Worm (Caenorhabditis elegans): ENCODE results near the gene F47C12.6.

F47C12.6 gene

ce11 chrIV:4033490-4033889, 40.3 kb upstream of the F47C12.6 start:
- TF ChIP-seq elt-2 (tag; optimal IDR thresholded peaks at IDR 0.05): peak; percentile 19
- TF ChIP-seq pha-4 (tag; optimal IDR thresholded peaks at IDR 0.05): peak; percentile 72
- no peak for TF ChIP-seq unc-62 (GFP tag; optimal IDR thresholded peaks at IDR 0.05)
- no peak for TF ChIP-seq mml-1 (tag; optimal IDR thresholded peaks at IDR 0.05)
- peak; percentile 55 for TF ChIP-seq fkh-2 (tag; optimal IDR thresholded peaks at IDR 0.05)

DNA sequence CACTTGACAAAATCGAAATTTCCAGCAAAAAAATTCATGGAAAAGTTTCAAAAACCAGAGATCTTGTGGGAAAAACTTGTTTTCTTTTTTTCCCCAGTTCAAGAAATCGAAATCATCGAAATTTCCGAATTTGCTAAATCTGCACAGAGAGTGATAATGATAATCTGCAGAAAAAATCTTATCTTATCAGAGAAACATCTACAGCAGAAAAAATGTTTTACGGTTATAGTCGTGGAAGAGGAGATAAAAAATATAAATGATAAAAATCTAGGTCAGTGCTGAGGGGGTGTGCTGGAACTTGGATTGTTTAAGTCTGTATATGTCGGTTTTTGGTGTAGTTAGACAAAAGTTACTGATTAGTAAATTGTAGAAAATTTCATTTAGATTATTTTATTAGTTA, 39.2 kb upstream of the F47C12.6 start:
- TF ChIP-seq elt-3 (tag; optimal IDR thresholded peaks at IDR 0.05) (peak in 2 of 3 experiments; percentile 57 to 87), zag-1 (tag; optimal IDR thresholded peaks at IDR 0.05) (no peak), elt-2 (tag; optimal IDR thresholded peaks at IDR 0.05) (peak; percentile 70)

DNA sequence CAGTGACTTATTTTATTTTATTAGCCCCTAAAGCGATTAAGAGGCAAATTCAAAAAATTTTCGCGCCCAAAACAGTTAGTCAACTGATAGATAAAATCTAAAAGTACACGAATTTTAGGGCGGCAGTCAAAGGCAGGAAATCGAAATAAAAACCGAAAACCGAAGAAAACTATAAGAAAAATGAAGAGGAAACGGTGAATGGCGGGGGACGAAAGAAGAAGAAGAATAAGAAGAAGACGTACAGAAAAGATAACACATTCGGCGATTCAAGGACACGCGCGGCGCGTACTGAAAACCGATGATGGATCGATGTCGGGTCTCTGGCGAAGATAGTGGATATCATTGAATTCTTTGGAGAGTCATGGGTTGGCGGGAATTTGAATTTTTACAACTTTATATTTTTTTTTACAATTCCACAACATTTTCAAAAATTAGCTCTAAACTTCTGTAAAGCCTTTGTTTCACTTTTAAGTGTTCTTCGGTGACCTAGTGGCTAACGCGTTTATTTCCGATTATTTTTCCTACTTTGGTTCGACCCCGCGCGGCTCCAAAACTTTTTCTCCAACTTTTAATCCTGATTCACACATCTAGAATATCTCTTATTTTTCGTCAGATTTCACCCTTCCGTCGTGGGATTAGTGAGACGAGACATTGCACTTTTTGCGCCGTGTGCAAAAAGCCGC, 37.9 kb upstream of the F47C12.6 start:
- TF ChIP-seq sea-2 (GFP tag; optimal IDR thresholded peaks at IDR 0.05) (no peak), nhr-76 (tag; optimal IDR thresholded peaks at IDR 0.05) (no peak), nhr-43 (tag; optimal IDR thresholded peaks at IDR 0.05; ENCODE audit: poor library complexity, severe bottlenecking) (peak; percentile 56), zag-1 (tag; optimal IDR thresholded peaks at IDR 0.05) (no peak), egl-27 (tag; optimal IDR thresholded peaks at IDR 0.05) (no peak), egl-5 (tag; optimal IDR thresholded peaks at IDR 0.05) (no peak), R02D3.7 (tag; optimal IDR thresholded peaks at IDR 0.05) (peak; percentile 28), lin-15B (tag; optimal IDR thresholded peaks at IDR 0.05) (peak; percentile 92), hmg-11 (tag; optimal IDR thresholded peaks at IDR 0.05) (no peak), elt-1 (tag; optimal IDR thresholded peaks at IDR 0.05) (peak; percentile 76), mml-1 (tag; optimal IDR thresholded peaks at IDR 0.05) (no peak), nhr-12 (tag; optimal IDR thresholded peaks at IDR 0.05) (no peak), ztf-11 (tag; optimal IDR thresholded peaks at IDR 0.05) (no peak), skn-1 (tag; optimal IDR thresholded peaks at IDR 0.05) (no peak), unc-62 (GFP tag; optimal IDR thresholded peaks at IDR 0.05) (peak; percentile 48), nhr-77 (tag; optimal IDR thresholded peaks at IDR 0.05) (no peak), elt-3 (tag; optimal IDR thresholded peaks at IDR 0.05) (peak in 1 of 3 experiments; percentile 15), jun-1 (tag; optimal IDR thresholded peaks at IDR 0.05) (no peak), tbx-2 (tag; optimal IDR thresholded peaks at IDR 0.05) (no peak), ceh-9 (tag; optimal IDR thresholded peaks at IDR 0.05) (no peak), nfya-1 (tag; optimal IDR thresholded peaks at IDR 0.05; ENCODE audit: insufficient read depth) (no peak), lsy-12 (tag; optimal IDR thresholded peaks at IDR 0.05) (no peak), pqm-1 (tag; optimal IDR thresholded peaks at IDR 0.05) (no peak), snpc-4 (tag; optimal IDR thresholded peaks at IDR 0.05) (no peak), ceh-82 (tag; optimal IDR thresholded peaks at IDR 0.05) (no peak), nhr-25 (tag; optimal IDR thresholded peaks at IDR 0.05) (peak; percentile 84), ceh-16 (tag; optimal IDR thresholded peaks at IDR 0.05) (no peak), elt-2 (tag; optimal IDR thresholded peaks at IDR 0.05) (no peak), nhr-11 (tag; optimal IDR thresholded peaks at IDR 0.05) (no peak), ZK546.5 (tag; optimal IDR thresholded peaks at IDR 0.05) (no peak), ceh-28 (tag; optimal IDR thresholded peaks at IDR 0.05) (no peak), lin-39 (tag; optimal IDR thresholded peaks at IDR 0.05) (no peak), ztf-4 (tag; optimal IDR thresholded peaks at IDR 0.05) (no peak), daf-12 (tag; optimal IDR thresholded peaks at IDR 0.05) (no peak), eor-1 (tag; optimal IDR thresholded peaks at IDR 0.05) (no peak), aly-2 (tag; optimal IDR thresholded peaks at IDR 0.05) (no peak), mdl-1 (tag; optimal IDR thresholded peaks at IDR 0.05) (no peak), fkh-2 (tag; optimal IDR thresholded peaks at IDR 0.05) (no peak), fos-1 (tag; optimal IDR thresholded peaks at IDR 0.05) (no peak), nhr-67 (tag; optimal IDR thresholded peaks at IDR 0.05) (no peak), fkh-10 (GFP tag; optimal IDR thresholded peaks at IDR 0.05) (no peak), nhr-23 (tag; optimal IDR thresholded peaks at IDR 0.05) (peak; percentile 75), nhr-237 (tag; optimal IDR thresholded peaks at IDR 0.05) (no peak), pha-4 (tag; optimal IDR thresholded peaks at IDR 0.05) (no peak), nhr-28 (tag; optimal IDR thresholded peaks at IDR 0.05) (no peak), unc-39 (tag; optimal IDR thresholded peaks at IDR 0.05) (no peak), ama-1 (optimal IDR thresholded peaks at IDR 0.05) (no peak)
